Fruit fly (Drosophila melanogaster): Measurements from ENCODE around the gene mtDNA-helicase.

The mtDNA-helicase gene

dm6 chr2L:9893183-9893582 is at the start of gene mtDNA-helicase:
TSS of gene mtDNA-helicase (minus strand) at chr2L:9893446.
- TF ChIP-seq bigmax (GFP tag; optimal IDR thresholded peaks at IDR 0.05) (no peak), CG12391 (tag; optimal IDR thresholded peaks at IDR 0.05) (peak; percentile 5), CG6791 (GFP tag; IDR thresholded peaks at IDR 0.05; ENCODE audit: partially characterized antibody) (peak; percentile 62; the same call in 1 of the 3 replicates), phol (tag; optimal IDR thresholded peaks at IDR 0.05) (peak; percentile 48), Max (GFP tag; optimal IDR thresholded peaks at IDR 0.05) (peak; percentile 18), CG6689 (GFP tag; IDR thresholded peaks at IDR 0.05) (no peak), Myb (GFP tag; optimal IDR thresholded peaks at IDR 0.05) (peak; percentile 37), B-H1 (GFP tag; IDR thresholded peaks at IDR 0.05) (no peak), bbx (GFP tag; IDR thresholded peaks at IDR 0.05; ENCODE audit: partially characterized antibody) (peak; percentile 60; the same call in 1 of the 2 replicates), CG12769 (tag; optimal IDR thresholded peaks at IDR 0.05) (no peak), unc-4 (GFP tag; IDR thresholded peaks at IDR 0.05; ENCODE audit: partially characterized antibody) (peak; percentile 56; the same call in 1 of the 2 replicates), CG14050 (GFP tag; IDR thresholded peaks at IDR 0.05) (no peak), Fer3 (tag; optimal IDR thresholded peaks at IDR 0.05) (no peak), CG7987 (GFP tag; optimal IDR thresholded peaks at IDR 0.05) (no peak), inv (GFP tag; IDR thresholded peaks at IDR 0.05; ENCODE audit: partially characterized antibody) (no peak), HmgZ (tag; optimal IDR thresholded peaks at IDR 0.05) (peak; percentile 41), YL-1 (GFP tag; optimal IDR thresholded peaks at IDR 0.05) (peak; percentile 37), NK7.1 (GFP tag; optimal IDR thresholded peaks at IDR 0.05) (no peak), esg (GFP tag; conservative IDR thresholded peaks at IDR 0.05) (no peak), MBD-R2 (GFP tag; IDR thresholded peaks at IDR 0.05) (peak; percentile 75), CG3407 (GFP tag; optimal IDR thresholded peaks at IDR 0.05) (no peak), knrl (GFP tag; IDR thresholded peaks at IDR 0.05; ENCODE audit: partially characterized antibody) (peak; percentile 41; the same call in 2 of the 3 replicates), Sry-δ (GFP tag; optimal IDR thresholded peaks at IDR 0.05) (peak; percentile 72), CG14860 (GFP tag; IDR thresholded peaks at IDR 0.05; ENCODE audit: partially characterized antibody) (peak; percentile 42; the same call in 2 of the 3 replicates), trem (tag; optimal IDR thresholded peaks at IDR 0.05) (peak; percentile 1), sens (GFP tag) (peak; percentile 73), CG18262 (tag; optimal IDR thresholded peaks at IDR 0.05) (no peak), CG3281 (GFP tag; optimal IDR thresholded peaks at IDR 0.05) (no peak), CG10267 (tag; optimal IDR thresholded peaks at IDR 0.05) (peak; percentile 9), BtbVII (GFP tag; optimal IDR thresholded peaks at IDR 0.05) (no peak), zen2 (GFP tag; IDR thresholded peaks at IDR 0.05; ENCODE audit: partially characterized antibody) (peak; percentile 39; the same call in 1 of the 3 replicates), BEAF-32 (GFP tag; optimal IDR thresholded peaks at IDR 0.05) (peak; percentile 58), en (GFP tag; optimal IDR thresholded peaks at IDR 0.05) (no peak), CG2120 (GFP tag; optimal IDR thresholded peaks at IDR 0.05) (peak; percentile 0), CG14014 (GFP tag; IDR thresholded peaks at IDR 0.05) (no peak), CG34224 (GFP tag; IDR thresholded peaks at IDR 0.05; ENCODE audit: partially characterized antibody) (peak; percentile 54; the same call in 2 of the 3 replicates), E2f2 (GFP tag; IDR thresholded peaks at IDR 0.05) (peak; percentile 91), pzg (GFP tag; optimal IDR thresholded peaks at IDR 0.05) (peak; percentile 36), CG1529 (GFP tag; optimal IDR thresholded peaks at IDR 0.05) (no peak), CG17186 (GFP tag; optimal IDR thresholded peaks at IDR 0.05) (peak; percentile 31), Dref (GFP tag; IDR thresholded peaks at IDR 0.05) (peak; percentile 72), chinmo (GFP tag; IDR thresholded peaks at IDR 0.05; ENCODE audit: partially characterized antibody) (no peak), crp (GFP tag; optimal IDR thresholded peaks at IDR 0.05) (peak in 1 of 2 experiments; percentile 34), CG34422 (GFP tag; IDR thresholded peaks at IDR 0.05) (peak; percentile 49; the same call in 2 of the 3 replicates), eve (GFP tag; optimal IDR thresholded peaks at IDR 0.05) (no peak), lilli (GFP tag; optimal IDR thresholded peaks at IDR 0.05) (no peak), MTF-1 (GFP tag; optimal IDR thresholded peaks at IDR 0.05; ENCODE audit: borderline replicate concordance) (no peak), Sox100B (GFP tag; optimal IDR thresholded peaks at IDR 0.05) (no peak), kay (GFP tag; optimal IDR thresholded peaks at IDR 0.05) (no peak)

Measured in whole organism, embryonic.